In genomic region chrIV:264182-264709, ce11 we compare ENCODE assay signal across 8 worm cellular contexts.
TF ChIP-seq lines count a peak whose summit lies in the region.

Gene pat-6 (minus strand): TSS chrIV:264232.

TF ChIP-seq in whole organism, L1 larva, 84 proteins besides CTCF, POLR2A, EP300 and RAD21 (continues in another document):
- TF ChIP-seq ztf-4 (tag; optimal IDR thresholded peaks at IDR 0.05; lab: Kevin White, UChicago) (peak; percentile 45), elt-3 (tag; optimal IDR thresholded peaks at IDR 0.05; lab: Kevin White, UChicago) (no peak), unc-130 (tag; optimal IDR thresholded peaks at IDR 0.05; lab: Kevin White, UChicago) (no peak), alr-1 (tag; optimal IDR thresholded peaks at IDR 0.05; lab: Kevin White, UChicago; ENCODE audit: borderline replicate concordance) (no peak), lin-35 (GFP tag; optimal IDR thresholded peaks at IDR 0.05; lab: Kevin White, UChicago) (peak; percentile 7 to 53), snu-23 (GFP tag; optimal IDR thresholded peaks at IDR 0.05; lab: Kevin White, UChicago) (peak; percentile 58), unc-98 (GFP tag; IDR thresholded peaks at IDR 0.05; lab: Robert Waterston, UW) (no peak), lin-14 (GFP tag; optimal IDR thresholded peaks at IDR 0.05; lab: Kevin White, UChicago) (peak; percentile 77), unc-30 (tag; optimal IDR thresholded peaks at IDR 0.05; lab: Kevin White, UChicago) (no peak), ets-5 (GFP tag; IDR thresholded peaks at IDR 0.05; lab: Robert Waterston, UW) (no peak), nhr-12 (tag; optimal IDR thresholded peaks at IDR 0.05; lab: Kevin White, UChicago) (no peak)

TF ChIP-seq in whole organism, L2 larva, 48 proteins besides CTCF, POLR2A, EP300 and RAD21 (continues in another document):
- TF ChIP-seq nhr-10 (tag; optimal IDR thresholded peaks at IDR 0.05; lab: Kevin White, UChicago) (no peak), C34F6.9 (tag; optimal IDR thresholded peaks at IDR 0.05; lab: Kevin White, UChicago) (peak; percentile 64), nhr-6 (tag; optimal IDR thresholded peaks at IDR 0.05; lab: Kevin White, UChicago) (peak; percentile 8), unc-55 (GFP tag; optimal IDR thresholded peaks at IDR 0.05; lab: Kevin White, UChicago) (peak; percentile 56), peb-1 (tag; optimal IDR thresholded peaks at IDR 0.05; lab: Kevin White, UChicago) (no peak), blmp-1 (tag; optimal IDR thresholded peaks at IDR 0.05; lab: Kevin White, UChicago; ENCODE audit: insufficient read depth) (no peak), aly-2 (tag; optimal IDR thresholded peaks at IDR 0.05; lab: Kevin White, UChicago) (no peak), ceh-16 (tag; optimal IDR thresholded peaks at IDR 0.05; lab: Kevin White, UChicago) (no peak), skn-1 (tag; optimal IDR thresholded peaks at IDR 0.05; lab: Kevin White, UChicago) (no peak), F13H6.1 (tag; optimal IDR thresholded peaks at IDR 0.05; lab: Kevin White, UChicago) (no peak), nhr-11 (tag; optimal IDR thresholded peaks at IDR 0.05; lab: Kevin White, UChicago) (no peak), ceh-82 (tag; optimal IDR thresholded peaks at IDR 0.05; lab: Kevin White, UChicago) (no peak)

TF ChIP-seq in whole organism, L3 larva, 47 proteins besides CTCF, POLR2A, EP300 and RAD21:
- TF ChIP-seq lin-15B (tag; optimal IDR thresholded peaks at IDR 0.05; lab: Kevin White, UChicago) (peak; percentile 38), egl-27 (tag; optimal IDR thresholded peaks at IDR 0.05; lab: Kevin White, UChicago) (no peak), pha-4 (tag; optimal IDR thresholded peaks at IDR 0.05; lab: Kevin White, UChicago) (peak; percentile 26), ceh-28 (tag; optimal IDR thresholded peaks at IDR 0.05; lab: Kevin White, UChicago) (peak; percentile 51), nhr-76 (tag; optimal IDR thresholded peaks at IDR 0.05; lab: Kevin White, UChicago) (no peak), nfya-1 (tag; optimal IDR thresholded peaks at IDR 0.05; lab: Kevin White, UChicago; ENCODE audit: insufficient read depth) (peak; percentile 52), hmg-11 (tag; optimal IDR thresholded peaks at IDR 0.05; lab: Kevin White, UChicago) (peak; percentile 84)

TF ChIP-seq in whole organism, L4 larva, 104 proteins besides CTCF, POLR2A, EP300 and RAD21 (continues in another document):
- TF ChIP-seq dve-1 (tag; optimal IDR thresholded peaks at IDR 0.05; lab: Kevin White, UChicago; ENCODE audit: insufficient read depth) (peak; percentile 49), R02D3.7 (tag; optimal IDR thresholded peaks at IDR 0.05; lab: Kevin White, UChicago) (no peak), daf-12 (tag; optimal IDR thresholded peaks at IDR 0.05; lab: Kevin White, UChicago) (no peak), rbr-2 (tag; optimal IDR thresholded peaks at IDR 0.05; lab: Kevin White, UChicago) (no peak), lin-1 (GFP tag; IDR thresholded peaks at IDR 0.05; lab: Robert Waterston, UW) (no peak), zip-11 (GFP tag; IDR thresholded peaks at IDR 0.05; lab: Robert Waterston, UW) (no peak), aha-1 (tag; lab: Kevin White, UChicago) (peak; percentile 13), nhr-48 (tag; optimal IDR thresholded peaks at IDR 0.05; lab: Kevin White, UChicago) (no peak), tra-1 (GFP tag; IDR thresholded peaks at IDR 0.05; lab: Robert Waterston, UW) (no peak), sdz-12 (GFP tag; optimal IDR thresholded peaks at IDR 0.05; lab: Kevin White, UChicago) (no peak), lim-7 (GFP tag; IDR thresholded peaks at IDR 0.05; lab: Robert Waterston, UW) (no peak), lin-38 (GFP tag; IDR thresholded peaks at IDR 0.05; lab: Robert Waterston, UW) (no peak), pqm-1 (tag; optimal IDR thresholded peaks at IDR 0.05; lab: Kevin White, UChicago) (no peak), mes-2 (tag; optimal IDR thresholded peaks at IDR 0.05; lab: Kevin White, UChicago; ENCODE audit: poor library complexity, severe bottlenecking) (peak; percentile 59)

TF ChIP-seq in whole organism, late embryonic, 69 proteins besides CTCF, POLR2A, EP300 and RAD21:
- TF ChIP-seq nfya-1 (tag; optimal IDR thresholded peaks at IDR 0.05; lab: Kevin White, UChicago) (peak; percentile 57), dve-1 (tag; optimal IDR thresholded peaks at IDR 0.05; lab: Kevin White, UChicago) (no peak), pqm-1 (tag; optimal IDR thresholded peaks at IDR 0.05; lab: Kevin White, UChicago) (no peak), pha-4 (tag; optimal IDR thresholded peaks at IDR 0.05; lab: Kevin White, UChicago) (no peak), nhr-232 (tag; optimal IDR thresholded peaks at IDR 0.05; lab: Kevin White, UChicago) (no peak), ceh-6 (GFP tag; optimal IDR thresholded peaks at IDR 0.05; lab: Kevin White, UChicago) (no peak), ceh-18 (tag; optimal IDR thresholded peaks at IDR 0.05; lab: Kevin White, UChicago) (peak; percentile 26), ceh-22 (tag; optimal IDR thresholded peaks at IDR 0.05; lab: Kevin White, UChicago) (no peak), pax-1 (tag; optimal IDR thresholded peaks at IDR 0.05; lab: Kevin White, UChicago) (peak; percentile 1), ceh-31 (tag; optimal IDR thresholded peaks at IDR 0.05; lab: Kevin White, UChicago) (peak; percentile 36), unc-55 (GFP tag; optimal IDR thresholded peaks at IDR 0.05; lab: Kevin White, UChicago) (peak; percentile 42)
TF ChIP-seq in whole organism, late embryonic: peak in this region for 5.

TF ChIP-seq in whole organism, midembryonic, 9 proteins besides CTCF, POLR2A, EP300 and RAD21:
- TF ChIP-seq T22C8.4 (GFP tag; IDR thresholded peaks at IDR 0.05; lab: Robert Waterston, UW) (peak; percentile 59), flt-1 (GFP tag; IDR thresholded peaks at IDR 0.05; lab: Robert Waterston, UW) (no peak)

TF ChIP-seq in whole organism, mixed stage, embryonic, 35 proteins besides CTCF, POLR2A, EP300 and RAD21:
- TF ChIP-seq unc-120 (tag; optimal IDR thresholded peaks at IDR 0.05; lab: Kevin White, UChicago; ENCODE audit: poor library complexity, severe bottlenecking) (peak; percentile 76), hlh-1 (tag; optimal IDR thresholded peaks at IDR 0.05; lab: Kevin White, UChicago) (peak; percentile 44), unc-62 (GFP tag; optimal IDR thresholded peaks at IDR 0.05; lab: Kevin White, UChicago) (peak; percentile 27), mls-2 (tag; optimal IDR thresholded peaks at IDR 0.05; lab: Kevin White, UChicago) (no peak), blmp-1 (tag; optimal IDR thresholded peaks at IDR 0.05; lab: Kevin White, UChicago) (no peak), ces-1 (GFP tag; optimal IDR thresholded peaks at IDR 0.05; lab: Kevin White, UChicago) (peak; percentile 50)

TF ChIP-seq in whole organism, young adult, 124 proteins besides CTCF, POLR2A, EP300 and RAD21:
- TF ChIP-seq hmg-1.2 (GFP tag; IDR thresholded peaks at IDR 0.05; lab: Robert Waterston, UW): peak; percentile 80; the same call in 1 of the 2 replicates
- no peak for TF ChIP-seq mes-4 (tag; optimal IDR thresholded peaks at IDR 0.05; lab: Kevin White, UChicago)
- no peak for TF ChIP-seq F22D6.2 (tag; optimal IDR thresholded peaks at IDR 0.05; lab: Kevin White, UChicago)
- TF ChIP-seq F57C9.4 (tag; optimal IDR thresholded peaks at IDR 0.05; lab: Kevin White, UChicago): no peak
- peak in 1 of 3 experiments; percentile 34 for TF ChIP-seq lin-35 (GFP tag; optimal IDR thresholded peaks at IDR 0.05; lab: Kevin White, UChicago)
- no peak for TF ChIP-seq him-1 (tag; optimal IDR thresholded peaks at IDR 0.05; lab: Kevin White, UChicago)
TF ChIP-seq in whole organism, young adult: peak in this region for 2.
